Worm (Caenorhabditis elegans) whole organism, L4 larva: ENCODE measurements around the gene C26H9A.4.

Experiments
- dmd-8 ChIP-seq: fragments of 200-800 bp; sonication (Bioruptor generic); IDR thresholded peaks from 2 replicates; pipeline ENCODE4 v1.3.6; 2022; ENCODE audit warnings: missing genetic modification characterization, missing compliant biosample characterization
- fkh-10 ChIP-seq: fragments of 150-350 bp; optimal IDR thresholded peaks from 2 replicates; lab custom pipeline; 2014; ENCODE audit warnings: missing biosample characterization, missing genetic modification reagents, missing genetic modification characterization
- lin-39 ChIP-seq: fragments of 150-350 bp; optimal IDR thresholded peaks from 2 replicates; lab custom pipeline; 2014; ENCODE audit warnings: missing biosample characterization, missing genetic modification reagents, missing genetic modification characterization

DNA sequence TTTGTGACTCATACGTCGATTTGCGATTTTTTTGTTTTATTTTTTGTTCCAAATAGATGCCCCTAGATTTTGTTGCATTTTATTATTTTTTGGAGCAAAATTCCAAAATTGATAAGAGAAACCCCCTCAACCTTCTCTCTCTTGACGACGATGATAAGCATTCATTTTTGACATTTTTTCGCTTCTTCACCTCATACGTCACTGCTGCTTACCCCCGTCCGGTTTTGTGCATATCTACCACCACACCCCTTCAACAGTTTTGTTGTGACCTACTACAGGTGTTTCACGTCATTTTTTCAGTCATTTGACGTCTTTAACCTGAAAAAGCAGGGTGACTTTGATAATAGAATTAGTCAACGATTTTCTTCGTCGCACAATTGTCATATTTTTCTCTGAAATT is 45.7 kb downstream of the C26H9A.4 start:
- TF ChIP-seq fkh-10 (GFP tag; lab: Kevin White, UChicago) (no peak), dmd-8 (GFP tag; lab: Robert Waterston, UW) (no peak), lin-39 (tag; lab: Kevin White, UChicago) (no peak)
